Worm (Caenorhabditis elegans) whole organism, early embryonic: ENCODE data around the gene Y43F8B.19.

ENCODE experiments used
- aly-1 ChIP-seq: sonication (generic microtip); optimal IDR thresholded peaks from 2 replicates; lab custom pipeline; 2016; ENCODE audit warnings: missing genetic modification characterization, missing compliant biosample characterization
- ama-1 ChIP-seq: fragments of 150-350 bp; optimal IDR thresholded peaks from 2 replicates; lab custom pipeline; 2014
- flt-1 ChIP-seq: fragments of 200-800 bp; sonication (Bioruptor generic); IDR thresholded peaks from 2 replicates; pipeline ENCODE4 v1.3.6; 2022; ENCODE audit warnings: missing genetic modification characterization, missing compliant biosample characterization
- hmg-4 ChIP-seq: fragments of 200-800 bp; sonication (Bioruptor generic); optimal IDR thresholded peaks from 2 replicates; lab custom pipeline; 2018; ENCODE audit warnings: mild to moderate bottlenecking, missing genetic modification characterization, missing compliant biosample characterization
- scrt-1 ChIP-seq: fragments of 200-800 bp; sonication (Bioruptor generic); IDR thresholded peaks from 2 replicates; pipeline ENCODE4 v1.3.6; 2022; ENCODE audit warnings: missing genetic modification characterization, missing compliant biosample characterization
- sea-1 ChIP-seq: fragments of 200-800 bp; sonication (Bioruptor generic); conservative IDR thresholded peaks from 2 replicates; pipeline ENCODE4 v1.3.6; 2022; ENCODE audit warnings: missing genetic modification characterization, missing compliant biosample characterization

DNA sequence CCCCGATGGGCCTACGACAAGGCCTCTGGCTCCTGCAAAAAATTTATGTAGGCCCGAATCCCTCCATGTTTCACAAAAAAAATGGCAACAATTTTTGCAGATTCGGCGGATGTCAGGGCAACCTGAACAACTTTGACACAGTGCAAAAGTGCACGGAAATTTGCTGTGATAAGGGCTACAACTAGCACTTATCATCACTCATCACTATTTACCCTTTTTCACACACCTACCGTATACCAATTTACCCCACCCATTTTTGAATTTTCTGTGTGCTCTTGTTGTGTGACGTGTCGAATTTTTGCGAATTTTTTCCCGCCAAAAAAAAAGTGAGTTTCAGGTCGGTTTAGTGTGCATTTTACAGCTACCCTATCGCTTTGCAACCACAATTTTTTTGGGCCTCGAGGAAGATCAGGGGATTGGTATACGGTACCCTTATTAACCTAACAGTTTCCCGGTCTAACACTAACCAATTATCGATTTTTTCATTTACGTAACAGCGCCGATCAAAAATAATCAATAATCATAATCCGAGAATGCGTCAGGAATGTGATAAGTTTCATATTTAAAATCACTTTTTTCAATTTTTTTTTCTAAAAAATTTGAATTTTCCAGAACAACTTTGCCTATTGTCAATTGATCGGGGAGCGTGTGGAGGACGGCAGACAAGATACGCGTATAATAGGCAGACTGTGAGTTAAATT is 6.5 kb upstream of the Y43F8B.19 start:
- no peak for TF ChIP-seq scrt-1 (GFP tag; lab: Robert Waterston, UW)
- no peak for TF ChIP-seq flt-1 (GFP tag; lab: Robert Waterston, UW)
- no peak for TF ChIP-seq aly-1 (tag; lab: Kevin White, UChicago)
- no peak for TF ChIP-seq hmg-4
- TF ChIP-seq ama-1, result no peak
- TF ChIP-seq sea-1, result no peak
